Worm (Caenorhabditis elegans): ENCODE results near the gene T28H10.2.
A peak's percentile ranks its signal among the peaks of the same experiment; 100 is the strongest.

T28H10.2 gene

ce11 chrV:12503494-12503893 lies 9.3 kb downstream of the T28H10.2 start, which contains the start of gene T28H10.1:
Gene T28H10.1 (plus strand): TSS chrV:12503794.
- TF ChIP-seq snpc-1.2 (GFP tag; IDR thresholded peaks at IDR 0.05) (0 out of 2 replicates have a peak, but pooled peaks have one; percentile 30), unc-62 (GFP tag; optimal IDR thresholded peaks at IDR 0.05 in 1 of 2) (no peak), unc-62 (tag; optimal IDR thresholded peaks at IDR 0.05) (no peak), hlh-11 (tag; optimal IDR thresholded peaks at IDR 0.05) (no peak)

DNA sequence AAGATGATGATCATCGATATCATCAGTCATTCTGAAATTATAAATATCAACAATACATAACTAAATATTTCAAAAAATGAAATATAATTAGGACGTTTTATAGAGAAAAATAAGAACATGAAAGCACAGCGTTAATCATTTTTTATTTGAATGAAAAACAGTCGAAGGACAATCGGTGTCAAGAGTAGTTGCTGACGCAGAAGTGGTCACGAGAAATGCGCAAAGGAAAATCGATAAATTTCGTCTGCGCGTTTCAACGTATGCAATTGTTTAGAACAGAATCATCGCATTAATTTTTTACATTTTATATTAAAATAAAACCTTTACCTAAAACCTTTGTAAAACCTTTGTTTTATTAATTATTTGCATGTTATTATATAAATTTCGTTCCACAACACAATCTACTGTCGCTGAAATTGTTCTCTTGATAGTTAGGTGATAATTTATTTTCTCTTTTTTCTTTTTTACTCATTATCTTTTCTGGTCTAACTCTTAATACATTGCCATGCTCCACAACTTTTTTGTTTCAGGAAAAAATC lies 15.0 kb downstream of the T28H10.2 start, which contains the start of the genes W04D2.4 and rbm-25:
Gene W04D2.4, minus strand, starts transcription at position 31 of the 539 bp plus-strand sequence.
Gene rbm-25, plus strand, starts transcription at position 489 of the 539 bp plus-strand sequence.
- TF ChIP-seq dpl-1 (GFP tag; optimal IDR thresholded peaks at IDR 0.05) (peak; percentile 81), zip-2 (tag; optimal IDR thresholded peaks at IDR 0.05) (no peak), sdz-12 (GFP tag; optimal IDR thresholded peaks at IDR 0.05) (no peak), zfp-3 (GFP tag; conservative IDR thresholded peaks at IDR 0.05) (no peak), nhr-102 (tag; optimal IDR thresholded peaks at IDR 0.05) (peak; percentile 67), lin-13 (GFP tag; optimal IDR thresholded peaks at IDR 0.05) (peak; percentile 22), Y75B8A.6 (GFP tag; IDR thresholded peaks at IDR 0.05) (no peak), arid-1 (GFP tag; conservative IDR thresholded peaks at IDR 0.05) (no peak), F37D6.2 (tag; optimal IDR thresholded peaks at IDR 0.05) (peak; percentile 48), lin-29 (GFP tag; IDR thresholded peaks at IDR 0.05) (no peak), hmg-1.1 (GFP tag; IDR thresholded peaks at IDR 0.05) (no peak), ceh-28 (tag; optimal IDR thresholded peaks at IDR 0.05) (peak; percentile 54), ctbp-1 (GFP tag; IDR thresholded peaks at IDR 0.05) (0 out of 2 replicates have a peak, but pooled peaks have one; percentile 52), F10B5.3 (tag; optimal IDR thresholded peaks at IDR 0.05) (peak; percentile 58), zip-11 (GFP tag; IDR thresholded peaks at IDR 0.05) (no peak), ztf-7 (tag; optimal IDR thresholded peaks at IDR 0.05) (peak; percentile 67), set-16 (GFP tag; IDR thresholded peaks at IDR 0.05) (no peak), zag-1 (tag; optimal IDR thresholded peaks at IDR 0.05) (no peak), hif-1 (tag; optimal IDR thresholded peaks at IDR 0.05) (no peak), ztf-11 (tag; optimal IDR thresholded peaks at IDR 0.05) (no peak), nhr-6 (tag; optimal IDR thresholded peaks at IDR 0.05) (peak; percentile 86), ZK546.5 (tag; optimal IDR thresholded peaks at IDR 0.05) (no peak), dmd-6 (GFP tag; IDR thresholded peaks at IDR 0.05) (peak; percentile 63), Y48G9A.11 (GFP tag; IDR thresholded peaks at IDR 0.05) (no peak), rbr-2 (tag; optimal IDR thresholded peaks at IDR 0.05) (peak; percentile 72), mes-2 (tag; optimal IDR thresholded peaks at IDR 0.05; ENCODE audit: poor library complexity, severe bottlenecking) (peak; percentile 89), mep-1 (tag; optimal IDR thresholded peaks at IDR 0.05) (peak; percentile 72), dve-1 (tag; optimal IDR thresholded peaks at IDR 0.05; ENCODE audit: insufficient read depth) (peak; percentile 82), lsy-2 (tag; optimal IDR thresholded peaks at IDR 0.05) (peak; percentile 4 to 90), nhr-28 (tag; optimal IDR thresholded peaks at IDR 0.05) (peak; percentile 41), mxl-2 (GFP tag; conservative IDR thresholded peaks at IDR 0.05) (no peak), madf-9 (GFP tag; conservative IDR thresholded peaks at IDR 0.05) (no peak), nhr-10 (tag; optimal IDR thresholded peaks at IDR 0.05) (no peak), aha-1 (tag) (peak; percentile 78), R02D3.7 (tag; optimal IDR thresholded peaks at IDR 0.05) (no peak), spr-1 (tag; optimal IDR thresholded peaks at IDR 0.05) (peak; percentile 56), daf-16 (GFP tag; optimal IDR thresholded peaks at IDR 0.05) (peak in 1 of 2 experiments; percentile 34), daf-16 (tag; optimal IDR thresholded peaks at IDR 0.05) (peak; percentile 26), nhr-77 (tag; optimal IDR thresholded peaks at IDR 0.05) (peak; percentile 20), ces-1 (GFP tag; optimal IDR thresholded peaks at IDR 0.05) (no peak), attf-4 (tag; optimal IDR thresholded peaks at IDR 0.05) (no peak), fkh-10 (GFP tag; optimal IDR thresholded peaks at IDR 0.05) (peak; percentile 1), pha-4 (GFP tag; IDR thresholded peaks at IDR 0.05) (no peak), pha-4 (tag; optimal IDR thresholded peaks at IDR 0.05) (no peak), fos-1 (tag; optimal IDR thresholded peaks at IDR 0.05) (no peak), T26A8.4 (GFP tag; IDR thresholded peaks at IDR 0.05) (peak; percentile 69), gei-8 (GFP tag; optimal IDR thresholded peaks at IDR 0.05) (no peak)

Data from whole organism, L4 larva.